Worm (Caenorhabditis elegans) whole organism, early embryonic: Measurements from ENCODE around the gene prx-12.
"Not testable (repeated sequence)": the region's sequence is repeated elsewhere in the genome, so short reads cannot be mapped to it uniquely, and the experiment has no call there.

Source experiments
- B0310.2 ChIP-seq: sonication (generic microtip); optimal IDR thresholded peaks from 2 replicates; lab custom pipeline; 2016; ENCODE audit warnings: mild to moderate bottlenecking, missing genetic modification characterization, missing compliant biosample characterization
- flt-1 ChIP-seq: fragments of 200-800 bp; sonication (Bioruptor generic); IDR thresholded peaks from 2 replicates; pipeline ENCODE4 v1.3.6; 2022; ENCODE audit warnings: missing genetic modification characterization, missing compliant biosample characterization
- hmbx-1 ChIP-seq: sonication (generic microtip); optimal IDR thresholded peaks from 2 replicates; lab custom pipeline; 2016; ENCODE audit warnings: mild to moderate bottlenecking, missing genetic modification characterization, missing compliant biosample characterization
- tra-4 ChIP-seq: sonication (generic microtip); optimal IDR thresholded peaks from 2 replicates; lab custom pipeline; 2017; ENCODE audit warnings: missing genetic modification characterization, missing compliant biosample characterization

Gene prx-12

ce11 chrX:11439740-11440139 lies 46.6 kb downstream of the prx-12 start, which contains the start of gene F46C3.7:
Gene F46C3.7, plus strand, starts transcription at chrX:11440040.
- TF ChIP-seq B0310.2 (tag; lab: Kevin White, UChicago); tra-4; hmbx-1 (tag; lab: Kevin White, UChicago): not testable (repeated sequence)

- TF ChIP-seq flt-1 (GFP tag; lab: Robert Waterston, UW): peak; percentile 38; the same call in 1 of the 2 replicates
Measured at ce11 chrX:11443335-11443734, 50.2 kb downstream of the prx-12 start.
